Worm (Caenorhabditis elegans) whole organism, young adult: Measurements from ENCODE around the gene tag-340.

Experiments
- ceh-79 ChIP-seq: sonication (generic microtip); optimal IDR thresholded peaks from 2 replicates; lab custom pipeline; 2017; ENCODE audit warnings: mild to moderate bottlenecking, missing genetic modification characterization, missing compliant biosample characterization
- die-1 ChIP-seq: sonication (generic microtip); optimal IDR thresholded peaks from 2 replicates; lab custom pipeline; 2016; ENCODE audit warnings: missing genotype, mild to moderate bottlenecking, missing genetic modification characterization, missing compliant biosample characterization

DNA sequence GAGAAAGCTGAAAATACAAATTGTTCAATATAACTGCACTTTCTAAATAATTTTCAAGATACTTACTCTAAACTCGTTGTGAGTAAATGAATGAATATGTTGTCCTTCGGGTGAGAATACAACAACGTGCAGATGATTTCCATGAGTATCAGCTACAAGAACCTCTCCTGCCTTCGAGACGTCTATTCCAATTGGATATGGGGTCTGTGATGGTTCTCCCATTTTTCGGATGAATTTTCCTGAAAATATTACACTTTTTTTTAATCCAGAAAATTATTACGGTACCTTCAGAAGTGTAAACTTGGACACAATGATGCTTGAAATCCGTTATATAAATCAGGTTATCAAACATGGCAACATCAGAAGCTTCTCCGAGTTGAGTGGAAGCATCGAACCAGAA is 5.0 kb upstream of the tag-340 start:
- TF ChIP-seq ceh-79: no peak
- no peak for TF ChIP-seq die-1 (tag; lab: Kevin White, UChicago)
